Worm (Caenorhabditis elegans): ENCODE measurements around the gene cbn-1.

DNA sequence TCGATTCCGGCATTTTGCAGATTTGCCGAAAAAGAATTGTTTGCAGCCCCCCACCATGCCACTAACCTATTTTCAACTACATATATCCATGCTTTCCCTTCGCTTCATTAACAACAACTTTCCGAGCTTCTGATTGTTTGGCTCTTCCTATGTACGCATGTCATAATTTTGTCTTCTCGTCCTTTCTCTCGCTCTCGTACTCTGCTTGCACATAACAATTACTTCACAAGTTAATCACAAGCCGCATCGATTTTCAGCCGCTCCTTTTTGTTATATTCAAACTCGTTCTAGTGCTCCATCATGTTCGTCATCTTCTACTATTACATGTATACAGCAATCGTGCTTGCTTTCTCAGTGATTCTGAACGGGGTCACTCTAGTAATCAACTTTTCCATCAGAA is 46.0 kb upstream of the cbn-1 start, which contains the start of gene C03H5.9:
- TF ChIP-seq ama-1 (optimal IDR thresholded peaks at IDR 0.05) (no peak), B0310.2 (tag; optimal IDR thresholded peaks at IDR 0.05) (no peak), tbx-37 (GFP tag; conservative IDR thresholded peaks at IDR 0.05) (no peak), tra-4 (tag; optimal IDR thresholded peaks at IDR 0.05) (no peak), ceh-36 (tag; optimal IDR thresholded peaks at IDR 0.05) (no peak), hmg-4 (GFP tag; optimal IDR thresholded peaks at IDR 0.05) (no peak), F13C5.2 (tag; optimal IDR thresholded peaks at IDR 0.05) (no peak), flt-1 (GFP tag; IDR thresholded peaks at IDR 0.05) (no peak), hmbx-1 (tag; optimal IDR thresholded peaks at IDR 0.05) (no peak)
